Worm (Caenorhabditis elegans) whole organism, L2 larva: ENCODE results near the gene glit-1.

Source experiments
- elt-3 ChIP-seq: sonication (generic microtip); optimal IDR thresholded peaks from 2 replicates; lab custom pipeline; 2017; ENCODE audit warnings: missing biosample characterization, missing genetic modification characterization
- nhr-25 ChIP-seq: fragments of 150-350 bp; sonication (generic microtip); optimal IDR thresholded peaks from 3 replicates; lab custom pipeline; 2014; ENCODE audit warnings: missing biosample characterization, missing genetic modification characterization
- skn-1 ChIP-seq: sonication (generic microtip); optimal IDR thresholded peaks from 2 replicates; lab custom pipeline; 2017; ENCODE audit warnings: missing biosample characterization, missing genetic modification characterization
- unc-62 ChIP-seq: fragments of 150-350 bp; optimal IDR thresholded peaks from 2 replicates; lab custom pipeline; 2014; ENCODE audit warnings: missing biosample characterization, missing genetic modification reagents, missing genetic modification characterization

- TF ChIP-seq skn-1 (tag; lab: Kevin White, UChicago) (no peak), nhr-25 (tag; lab: Kevin White, UChicago) (no peak), unc-62 (GFP tag; lab: Kevin White, UChicago) (no peak), elt-3 (tag; lab: Kevin White, UChicago) (no peak)
These were observed 37.0 kb downstream of the glit-1 start, which contains the start of gene lon-2 for ce11 chrX:4749080-4749479.
